Worm (Caenorhabditis elegans) whole organism, dauer: Measurements from ENCODE around the gene snr-1.

ENCODE experiments used
- unc-62 ChIP-seq: sonication (generic microtip); optimal IDR thresholded peaks from 2 replicates; lab custom pipeline; 2017; ENCODE audit warnings: missing biosample characterization, missing genetic modification reagents, missing genetic modification characterization

Gene snr-1

DNA sequence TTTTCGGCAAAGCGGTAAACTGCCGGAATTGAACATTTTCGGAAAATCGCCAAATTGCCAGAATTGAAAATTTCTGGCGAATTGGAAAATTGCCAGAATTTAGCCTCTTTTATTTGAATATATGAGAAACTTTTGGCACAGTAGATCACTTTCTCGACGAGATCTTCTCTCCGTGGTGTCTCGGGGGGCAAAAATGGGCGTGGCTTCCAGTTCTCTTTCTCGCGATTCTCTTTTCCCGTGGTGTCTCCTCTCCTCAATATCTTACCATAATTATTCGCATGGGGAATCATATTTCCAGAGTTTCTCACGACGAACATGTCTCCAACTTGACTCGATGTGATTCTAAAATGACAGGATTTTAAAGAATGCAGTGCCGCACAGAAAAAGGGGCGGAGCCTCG is 11.3 kb downstream of the snr-1 start:
- no peak for TF ChIP-seq unc-62 (GFP tag; lab: Kevin White, UChicago)

DNA sequence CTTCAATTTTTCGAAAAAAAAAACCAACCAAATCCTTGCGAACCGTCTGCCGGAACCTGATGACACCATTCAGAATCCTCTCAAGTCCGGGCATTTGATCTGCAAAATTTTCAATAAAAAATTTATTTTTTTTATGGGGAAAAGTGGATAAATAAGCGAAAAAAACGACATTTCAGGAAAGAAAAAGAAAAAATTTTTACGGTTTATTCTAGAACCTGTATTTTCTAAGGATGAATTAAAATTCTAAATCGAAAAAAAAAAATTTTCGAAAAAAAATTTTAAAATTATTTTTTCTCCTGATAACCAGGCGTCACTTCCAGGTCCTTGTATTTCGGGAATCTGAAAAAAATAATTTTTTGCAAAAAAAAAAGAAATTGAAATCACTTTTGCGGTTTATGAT is 12.3 kb downstream of the snr-1 start, which contains the start of gene bca-2:
TSS of gene bca-2 (minus strand) at position 101 of the 400 bp plus-strand sequence.
- no peak for TF ChIP-seq unc-62 (GFP tag; lab: Kevin White, UChicago)

DNA sequence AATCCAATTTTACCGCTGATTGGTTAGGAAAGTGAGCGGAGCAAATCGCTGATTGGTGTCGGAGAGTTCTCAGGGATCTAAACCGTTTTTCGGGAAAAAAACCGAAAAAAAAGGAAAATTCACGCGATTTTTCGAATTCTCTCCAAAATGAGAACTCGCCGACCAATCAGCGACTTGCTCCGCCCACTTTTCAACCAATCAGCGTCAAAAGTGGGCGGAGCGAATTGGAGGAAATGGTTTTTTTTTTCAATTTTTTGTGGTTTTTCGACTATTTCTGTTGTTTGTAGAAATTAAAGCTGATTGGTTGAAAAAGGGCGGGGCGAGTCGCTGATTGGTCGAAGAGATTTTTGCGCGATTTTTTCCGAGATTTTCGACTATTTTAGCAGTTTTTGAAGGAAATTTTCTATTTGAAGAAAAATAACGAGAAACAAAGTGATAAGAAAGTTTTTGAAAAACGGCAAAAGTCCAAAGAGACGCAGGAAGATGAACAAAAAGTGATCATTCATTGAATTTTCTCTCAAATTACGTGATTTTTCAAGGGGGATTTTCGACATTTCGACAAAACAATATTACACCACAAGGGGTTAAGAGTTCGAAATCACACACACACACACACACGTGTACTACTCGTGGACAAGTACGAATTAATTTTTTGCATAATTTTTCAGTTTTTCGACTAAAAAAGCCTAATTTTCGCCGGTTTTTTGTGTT is 12.9 kb downstream of the snr-1 start:
- TF ChIP-seq unc-62 (GFP tag; lab: Kevin White, UChicago): no peak

DNA sequence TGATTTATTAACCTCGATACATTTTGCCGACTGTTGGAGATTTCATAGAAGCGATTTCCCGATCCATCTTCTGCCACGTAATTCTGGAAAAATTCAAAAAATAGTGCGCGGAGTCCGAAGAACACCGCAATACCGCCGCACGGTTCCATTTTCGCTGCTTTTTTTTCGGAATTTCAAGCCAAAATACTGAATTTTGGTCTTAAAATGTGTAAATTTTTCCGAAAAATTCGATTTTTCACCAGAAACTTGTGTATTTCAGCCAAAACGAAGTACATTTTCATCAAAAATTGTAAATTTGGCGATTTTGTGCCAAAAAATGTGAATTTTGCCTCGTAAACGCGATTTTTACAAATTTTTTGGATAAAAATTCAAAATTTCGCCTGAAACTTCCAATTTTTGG is 15.3 kb downstream of the snr-1 start:
- no peak for TF ChIP-seq unc-62 (GFP tag; lab: Kevin White, UChicago)

DNA sequence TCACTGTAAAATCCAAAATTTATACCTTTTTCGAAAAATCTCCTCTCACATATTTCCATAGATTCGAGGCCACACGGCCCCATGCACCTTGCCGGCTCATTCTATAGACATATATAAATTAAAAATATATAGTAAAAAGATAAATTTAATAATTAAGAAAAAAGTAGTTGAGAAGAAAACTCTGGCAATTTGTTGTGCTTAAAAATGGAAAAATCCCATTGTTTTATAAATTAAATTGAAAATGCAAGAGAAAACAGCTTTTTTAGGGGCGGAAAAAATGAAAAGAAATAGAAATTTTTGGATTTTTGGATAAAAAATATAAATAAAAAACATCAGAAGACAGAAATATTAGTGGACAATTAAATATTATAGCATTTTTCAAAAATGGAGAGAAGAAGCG is 15.8 kb downstream of the snr-1 start, which contains the start of gene Y116A8C.30:
TSS of gene Y116A8C.30 (minus strand) at position 101 of the 400 bp plus-strand sequence.
- TF ChIP-seq unc-62 (GFP tag; lab: Kevin White, UChicago): no peak

DNA sequence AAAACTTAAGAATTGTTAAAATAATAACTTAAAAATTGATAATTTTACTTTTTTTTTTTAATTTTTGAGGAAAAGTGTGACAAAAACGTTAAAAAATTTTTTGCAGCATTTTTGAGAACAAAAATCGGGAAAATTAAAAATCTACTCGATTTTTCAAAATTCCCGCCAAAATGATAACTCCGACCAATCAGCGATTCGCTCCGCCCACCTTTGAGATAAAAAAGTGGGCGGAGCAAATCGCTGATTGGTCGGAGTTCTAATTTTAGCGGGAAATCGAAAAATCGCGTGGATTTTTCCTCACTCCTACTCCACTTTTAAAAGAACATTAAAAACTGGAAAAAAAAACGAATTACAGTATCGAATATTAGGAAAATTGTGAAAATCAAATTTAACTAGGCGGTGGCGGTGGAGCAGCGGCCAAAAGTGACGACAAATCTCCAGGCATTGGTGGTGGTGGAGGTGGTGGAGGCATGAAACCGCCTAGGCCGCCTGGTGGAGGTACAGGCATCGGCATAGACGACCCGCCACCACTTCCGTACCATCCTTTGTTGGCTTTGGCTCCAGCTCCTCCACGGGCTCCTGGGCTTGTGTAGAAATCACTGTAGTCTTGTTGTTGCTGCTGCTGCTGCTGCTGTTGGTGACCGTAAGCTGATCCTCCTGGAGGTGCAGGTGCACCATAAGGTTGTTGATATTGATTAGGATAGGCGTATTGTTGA is 16.5 kb downstream of the snr-1 start:
- TF ChIP-seq unc-62 (GFP tag; lab: Kevin White, UChicago): no peak

DNA sequence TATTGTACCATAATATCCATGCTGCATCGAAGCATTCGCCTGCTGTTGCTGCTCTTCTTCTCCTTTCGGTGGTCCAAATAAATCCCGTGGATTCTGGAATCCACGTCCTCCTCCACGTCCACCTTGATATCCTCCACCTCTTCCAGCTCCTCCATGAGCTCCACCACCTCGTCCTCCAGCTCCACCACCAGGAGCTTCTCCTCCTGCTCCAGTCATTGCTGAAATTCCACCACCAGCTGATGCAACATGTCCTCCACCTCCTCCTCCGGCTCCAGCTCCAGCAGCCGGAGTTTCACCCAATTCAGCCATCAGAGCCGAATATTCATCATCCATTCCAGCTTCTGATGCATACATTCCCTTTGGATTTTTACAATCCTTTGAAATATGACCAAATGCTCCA is 17.7 kb downstream of the snr-1 start:
- no peak for TF ChIP-seq unc-62 (GFP tag; lab: Kevin White, UChicago)

DNA sequence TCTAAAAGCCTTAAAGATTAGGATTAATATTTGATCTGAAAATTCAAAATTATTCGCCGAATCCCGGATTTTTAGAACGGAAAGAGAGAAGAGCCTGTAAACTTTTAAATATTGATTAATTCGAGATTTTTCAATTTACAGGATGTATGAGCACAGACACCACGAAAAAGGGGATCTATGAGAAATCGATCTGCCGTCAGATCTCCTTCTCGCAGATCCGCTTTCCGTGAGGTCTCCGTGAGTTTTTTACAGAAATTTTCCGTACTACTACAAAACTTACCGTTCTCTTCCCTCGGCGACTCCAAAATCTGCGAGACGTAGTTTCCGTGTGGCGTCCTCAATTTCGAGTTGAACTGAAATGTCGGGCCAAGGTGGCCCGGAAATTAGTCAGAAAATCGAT is 20.4 kb downstream of the snr-1 start:
- TF ChIP-seq unc-62 (GFP tag; lab: Kevin White, UChicago): no peak

DNA sequence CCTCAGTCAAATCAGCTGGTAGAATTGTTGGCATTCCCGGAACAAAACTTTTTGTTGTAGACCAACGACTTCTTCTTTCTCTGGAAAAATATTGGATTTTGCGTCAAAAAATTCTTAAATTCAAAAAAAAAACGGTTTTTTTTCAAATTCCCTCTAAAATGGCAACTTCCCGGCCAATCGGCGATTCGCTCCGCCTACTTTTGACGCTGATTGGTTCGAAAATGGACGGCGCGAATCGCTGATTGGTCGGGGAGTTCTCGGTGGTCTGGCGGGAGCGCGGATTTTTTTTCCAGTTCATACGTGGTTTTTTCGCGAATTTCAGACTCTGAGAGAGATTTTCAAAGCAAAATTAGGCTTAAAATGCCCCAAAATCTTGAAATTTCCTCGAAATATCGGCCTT is 21.0 kb downstream of the snr-1 start:
- no peak for TF ChIP-seq unc-62 (GFP tag; lab: Kevin White, UChicago)

DNA sequence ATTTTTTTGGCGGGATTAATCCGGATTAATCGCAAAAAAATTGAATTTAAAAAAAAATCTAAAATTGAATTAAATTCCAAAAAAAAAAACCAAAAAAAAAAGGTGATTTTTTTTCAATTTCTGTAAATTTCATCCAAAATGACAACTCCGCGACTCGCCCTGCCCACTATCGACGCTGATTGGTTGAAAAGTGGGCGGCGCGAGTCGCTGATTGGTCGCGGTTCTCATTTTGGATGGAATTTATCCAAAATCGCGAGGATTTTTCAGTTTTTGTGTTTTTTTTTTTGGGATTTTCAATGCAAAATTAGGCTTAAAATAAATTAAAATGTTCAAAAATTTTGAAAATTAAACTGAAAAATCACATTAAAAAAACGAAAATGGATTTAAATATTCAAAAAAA is 21.6 kb downstream of the snr-1 start:
- no peak for TF ChIP-seq unc-62 (GFP tag; lab: Kevin White, UChicago)

DNA sequence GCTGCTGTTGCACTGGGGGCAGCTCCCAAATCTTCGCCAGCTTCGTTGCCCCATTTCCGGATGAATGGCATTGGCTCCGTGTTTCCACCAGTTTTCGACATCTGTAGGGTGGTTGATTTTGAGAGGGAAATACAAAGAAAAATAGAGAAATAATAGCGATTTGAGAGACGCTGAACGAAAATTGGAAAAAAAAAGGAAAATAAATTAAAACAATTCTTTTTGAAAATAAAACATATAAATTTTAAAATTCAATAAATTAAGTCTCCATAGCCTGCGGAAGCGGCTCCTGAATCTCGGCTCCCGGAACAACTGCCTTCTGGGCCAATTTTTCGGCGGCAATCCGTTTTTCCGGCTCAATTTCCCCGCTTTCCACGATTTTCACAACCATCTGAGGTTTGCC is 23.0 kb downstream of the snr-1 start, which contains the start of gene sfa-1:
TSS of gene sfa-1 (minus strand) at position 101 of the 400 bp plus-strand sequence.
- TF ChIP-seq unc-62 (GFP tag; lab: Kevin White, UChicago): no peak

DNA sequence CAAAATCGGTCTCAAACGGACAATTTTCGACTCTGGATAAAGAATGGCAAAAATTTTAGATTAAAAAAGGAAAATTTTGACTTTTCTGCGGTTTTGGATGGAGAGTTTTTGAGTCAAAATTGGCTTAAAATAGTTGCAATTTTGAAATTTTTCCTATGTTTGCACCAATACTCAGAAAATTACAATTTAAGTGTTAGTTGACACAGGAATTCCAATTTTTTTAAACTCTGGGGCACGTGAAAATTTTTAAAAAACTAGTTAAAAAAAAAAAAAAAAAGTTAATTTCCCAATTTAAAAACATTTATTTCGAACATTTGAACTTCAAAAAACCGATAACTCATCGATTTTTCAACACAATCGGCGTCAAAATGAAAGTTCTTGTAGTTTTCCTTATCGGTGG is 24.0 kb downstream of the snr-1 start, which contains the start of gene Y116A8C.33:
TSS of gene Y116A8C.33 (plus strand) at position 301 of the 400 bp plus-strand sequence.
- TF ChIP-seq unc-62 (GFP tag; lab: Kevin White, UChicago): no peak

DNA sequence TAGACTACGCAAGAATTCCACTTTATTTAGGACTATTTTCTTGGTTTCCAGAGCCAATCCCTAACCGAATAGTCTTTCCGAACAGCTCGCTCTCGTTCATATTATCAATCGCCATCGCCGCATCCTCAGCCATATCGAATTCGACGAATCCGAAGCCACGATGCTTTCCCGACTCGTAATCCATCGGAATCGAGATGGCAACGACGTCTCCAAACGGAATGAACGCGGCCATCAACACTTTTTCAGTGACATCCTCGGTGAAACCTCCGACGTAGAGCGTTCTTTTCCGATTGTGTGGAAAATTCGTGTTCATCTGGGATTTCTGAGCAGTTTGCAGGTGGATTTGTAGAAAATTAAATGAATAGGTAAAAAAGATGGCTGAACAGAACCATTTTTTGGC is 28.5 kb downstream of the snr-1 start, which contains the start of gene cyn-13:
TSS of gene cyn-13 (minus strand) at position 313 of the 400 bp plus-strand sequence.
- no peak for TF ChIP-seq unc-62 (GFP tag; lab: Kevin White, UChicago)

DNA sequence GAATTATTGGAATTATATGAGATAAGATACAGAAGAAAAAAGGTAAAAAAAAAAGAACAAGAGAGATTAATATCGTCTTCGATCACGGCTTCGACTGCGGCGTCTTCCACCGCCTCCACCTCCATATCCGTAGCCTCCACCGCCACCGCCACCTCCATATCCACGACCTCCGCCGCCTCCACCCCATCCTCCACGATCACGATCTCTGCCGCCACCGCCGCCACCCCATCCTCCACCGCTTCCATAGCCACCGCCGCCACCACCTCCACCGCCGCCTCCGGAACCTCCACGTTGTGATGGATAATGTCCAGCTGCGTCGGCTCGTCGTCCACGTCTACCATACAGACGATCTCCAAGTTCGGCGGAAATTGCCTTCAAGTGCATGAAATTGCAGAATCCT is 29.0 kb downstream of the snr-1 start:
- no peak for TF ChIP-seq unc-62 (GFP tag; lab: Kevin White, UChicago)

DNA sequence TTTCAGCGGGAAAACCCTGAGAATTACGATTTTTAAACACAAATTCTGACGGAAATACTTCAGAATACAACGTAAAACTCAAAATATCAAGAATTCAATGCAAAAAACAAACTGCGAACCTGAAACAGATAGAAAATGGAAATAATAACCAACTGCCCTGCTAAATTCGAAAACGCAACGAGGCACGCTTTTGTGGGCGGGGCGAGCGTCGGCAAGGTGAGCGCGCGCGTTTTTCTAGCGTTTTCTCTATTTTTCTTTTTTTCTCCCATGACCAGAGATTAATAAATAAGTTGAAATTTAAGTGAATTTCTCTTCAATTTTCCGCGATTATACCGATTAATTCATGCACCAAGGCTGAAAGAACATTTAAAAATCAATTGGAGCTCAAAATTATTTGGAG is 30.7 kb downstream of the snr-1 start, which contains the start of gene uaf-2:
TSS of gene uaf-2 (minus strand) at position 183 of the 400 bp plus-strand sequence.
- TF ChIP-seq unc-62 (GFP tag; lab: Kevin White, UChicago): no peak

DNA sequence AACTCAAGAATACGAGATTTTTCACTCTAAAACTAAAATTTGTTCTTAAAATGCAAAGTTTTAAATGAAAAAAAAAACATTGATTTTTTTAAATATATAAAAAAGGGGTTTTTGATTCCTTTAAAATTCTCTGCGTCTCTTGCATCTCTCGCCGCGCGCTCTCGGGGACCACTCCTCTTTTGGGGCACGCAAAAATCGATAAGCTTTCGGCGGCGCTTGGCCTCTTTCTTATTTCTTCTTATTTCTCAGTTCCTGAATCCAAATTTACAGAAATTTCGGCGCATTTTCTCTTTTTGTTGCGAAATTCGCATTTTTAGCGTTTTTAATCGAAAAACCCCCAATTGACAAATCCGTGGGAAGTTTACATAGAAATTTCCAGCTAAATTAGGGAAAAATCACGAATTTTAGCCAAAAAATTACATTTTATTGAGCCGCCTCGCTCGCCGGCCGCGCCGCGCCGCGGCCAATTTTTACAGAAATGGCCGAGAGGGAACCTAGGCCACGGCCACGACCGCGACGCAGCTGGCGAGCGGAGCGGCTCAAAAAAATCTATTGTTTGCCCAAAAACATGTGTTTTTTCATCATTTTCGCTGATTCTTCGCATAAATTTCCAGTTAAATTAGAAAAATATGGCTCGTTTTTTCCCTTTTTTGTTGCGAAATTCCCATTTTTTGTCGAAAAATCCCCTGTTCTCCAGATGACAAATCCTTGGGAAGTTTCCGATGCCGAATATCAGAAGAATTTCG is 31.3 kb downstream of the snr-1 start, which contains the start of gene itsn-1:
TSS of gene itsn-1 (plus strand) at position 696 of the 746 bp plus-strand sequence.
- TF ChIP-seq unc-62 (GFP tag; lab: Kevin White, UChicago): no peak
